Fruit fly (Drosophila melanogaster): ENCODE measurements around the gene ERp44.

Gene ERp44

DNA sequence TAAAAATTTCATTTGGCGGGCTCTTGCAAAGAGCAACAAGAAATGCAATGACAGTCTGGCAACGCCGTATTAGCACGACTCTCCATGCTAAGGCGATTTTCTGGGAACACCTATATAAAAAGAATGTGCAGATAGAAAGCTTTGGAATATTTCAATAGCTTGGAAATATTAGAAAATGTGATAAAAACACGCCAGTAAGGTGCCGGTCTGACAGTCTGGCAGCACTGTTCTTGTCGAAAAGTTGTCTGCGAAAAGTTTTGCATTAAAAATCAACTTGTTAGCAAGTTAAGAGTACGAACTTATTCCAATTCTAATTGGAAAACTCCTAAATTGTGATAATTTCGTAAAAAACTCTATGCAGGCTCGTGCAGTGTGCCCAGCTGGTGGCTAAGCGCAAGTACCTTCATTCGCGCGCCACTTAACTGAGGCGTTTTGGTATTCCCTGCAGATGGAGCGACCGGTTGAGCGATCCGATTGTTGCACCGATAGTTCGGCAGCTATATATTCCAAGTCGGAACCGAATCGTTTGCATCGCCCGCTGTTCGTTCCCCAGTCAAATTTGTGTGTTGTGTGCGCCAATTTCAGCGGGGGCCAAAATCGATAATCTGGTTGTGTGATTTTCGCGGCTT, 19.5 kb downstream of the ERp44 start, which contains the start of gene eas (continued):
- TF ChIP-seq CG11504 (tag; optimal IDR thresholded peaks at IDR 0.05) (peak; percentile 3), Med (GFP tag) (peak; percentile 79), sim (GFP tag; IDR thresholded peaks at IDR 0.05) (no peak), CG10366 (GFP tag; IDR thresholded peaks at IDR 0.05) (0 out of 2 replicates have a peak, but pooled peaks have one; percentile 7), CG2875 (GFP tag; optimal IDR thresholded peaks at IDR 0.05) (no peak), lab (GFP tag; optimal IDR thresholded peaks at IDR 0.05) (peak; percentile 29), CG6175 (GFP tag; IDR thresholded peaks at IDR 0.05) (0 out of 3 replicates have a peak, but pooled peaks have one; percentile 36), ttk (GFP tag; IDR thresholded peaks at IDR 0.05) (no peak), CG2116 (GFP tag; optimal IDR thresholded peaks at IDR 0.05) (peak; percentile 72), CG10959 (GFP tag; IDR thresholded peaks at IDR 0.05) (no peak), HHEX (GFP tag; optimal IDR thresholded peaks at IDR 0.05) (no peak), knrl (GFP tag; IDR thresholded peaks at IDR 0.05; ENCODE audit: partially characterized antibody) (peak; percentile 66), CG33213 (GFP tag; optimal IDR thresholded peaks at IDR 0.05) (peak; percentile 35), CG13624 (GFP tag; optimal IDR thresholded peaks at IDR 0.05) (peak; percentile 23), Deaf1 (tag; optimal IDR thresholded peaks at IDR 0.05) (peak; percentile 65), lola (GFP tag; optimal IDR thresholded peaks at IDR 0.05) (peak in 1 of 3 experiments; percentile 50), pfk (GFP tag; optimal IDR thresholded peaks at IDR 0.05) (no peak), CG18262 (tag; optimal IDR thresholded peaks at IDR 0.05) (no peak), inv (GFP tag; IDR thresholded peaks at IDR 0.05; ENCODE audit: partially characterized antibody) (peak; percentile 69), CG34224 (GFP tag; IDR thresholded peaks at IDR 0.05; ENCODE audit: partially characterized antibody) (peak; percentile 70), CG3065 (GFP tag; optimal IDR thresholded peaks at IDR 0.05) (no peak), CG14710 (tag; optimal IDR thresholded peaks at IDR 0.05) (peak; percentile 44), Xbp1 (GFP tag; optimal IDR thresholded peaks at IDR 0.05) (peak; percentile 27), vnd (GFP tag; IDR thresholded peaks at IDR 0.05; ENCODE audit: partially characterized antibody) (peak; percentile 62; the same call in 2 of the 3 replicates), zf30C (GFP tag; optimal IDR thresholded peaks at IDR 0.05) (peak; percentile 4), CG15601 (tag; optimal IDR thresholded peaks at IDR 0.05) (peak; percentile 14), CoRest (tag; optimal IDR thresholded peaks at IDR 0.05) (peak; percentile 7), grn (GFP tag; optimal IDR thresholded peaks at IDR 0.05) (peak; percentile 22), sens (GFP tag) (peak; percentile 88), fu2 (GFP tag; optimal IDR thresholded peaks at IDR 0.05) (no peak), CG6272 (GFP tag; IDR thresholded peaks at IDR 0.05) (no peak), HLH4C (GFP tag; IDR thresholded peaks at IDR 0.05; ENCODE audit: partially characterized antibody) (peak; percentile 65; the same call in 2 of the 3 replicates), CG3847 (GFP tag; IDR thresholded peaks at IDR 0.05) (peak; percentile 37; the same call in 1 of the 2 replicates), row (GFP tag; IDR thresholded peaks at IDR 0.05) (peak; percentile 63), Dp (GFP tag; optimal IDR thresholded peaks at IDR 0.05) (peak; percentile 75), CG12744 (GFP tag; optimal IDR thresholded peaks at IDR 0.05) (no peak), Scr (GFP tag; IDR thresholded peaks at IDR 0.05; ENCODE audit: partially characterized antibody) (peak; percentile 73), HLH3B (GFP tag; IDR thresholded peaks at IDR 0.05) (no peak), CG15514 (GFP tag; optimal IDR thresholded peaks at IDR 0.05) (peak; percentile 97), pzg (GFP tag; optimal IDR thresholded peaks at IDR 0.05) (peak; percentile 87), Bgb (GFP tag; IDR thresholded peaks at IDR 0.05; ENCODE audit: partially characterized antibody) (peak; percentile 83), CG42726 (GFP tag; IDR thresholded peaks at IDR 0.05; ENCODE audit: partially characterized antibody) (peak; percentile 79), CG12236 (GFP tag; optimal IDR thresholded peaks at IDR 0.05) (no peak), chinmo (GFP tag; IDR thresholded peaks at IDR 0.05; ENCODE audit: partially characterized antibody) (peak; percentile 83; the same call in 3 of the 4 replicates), tap (tag; optimal IDR thresholded peaks at IDR 0.05) (no peak), schlank (tag; optimal IDR thresholded peaks at IDR 0.05) (peak; percentile 18), CG2120 (GFP tag; optimal IDR thresholded peaks at IDR 0.05) (peak; percentile 30)

All from whole organism, embryonic.